Worm (Caenorhabditis elegans) whole organism, L1 larva: ENCODE data around the gene T10C6.6.

Experiments
- C16A3.4 ChIP-seq: fragments of 150-350 bp; optimal IDR thresholded peaks from 2 replicates; lab custom pipeline; 2014; ENCODE audit warnings: missing biosample characterization, missing genetic modification characterization
- C34B4.2 ChIP-seq: sonication (generic microtip); optimal IDR thresholded peaks from 2 replicates; lab custom pipeline; 2017; ENCODE audit warnings: mild to moderate bottlenecking, missing genetic modification characterization, missing compliant biosample characterization
- F16B12.6 ChIP-seq: fragments of 150-350 bp; optimal IDR thresholded peaks from 2 replicates; lab custom pipeline; 2014; ENCODE audit warnings: missing biosample characterization, missing genetic modification characterization
- aha-1 ChIP-seq: fragments of 150-350 bp; optimal IDR thresholded peaks from 2 replicates; lab custom pipeline; 2014; ENCODE audit warnings: missing biosample characterization, missing genetic modification characterization
- blmp-1 ChIP-seq: fragments of 150-350 bp; optimal IDR thresholded peaks from 2 replicates; lab custom pipeline; 2014; ENCODE audit warnings: missing biosample characterization, missing genetic modification characterization
- ceh-8 ChIP-seq: fragments of 200-800 bp; sonication (Bioruptor generic); optimal IDR thresholded peaks from 2 replicates; lab custom pipeline; 2018; ENCODE audit warnings: mild to moderate bottlenecking, missing genetic modification characterization, moderate library complexity, missing compliant biosample characterization
- ceh-88 ChIP-seq: fragments of 200-800 bp; sonication (Bioruptor generic); IDR thresholded peaks from 2 replicates; pipeline ENCODE4 v1.3.6; 2022; ENCODE audit warnings: missing genetic modification characterization, missing compliant biosample characterization
- ces-1 ChIP-seq: fragments of 150-350 bp; optimal IDR thresholded peaks from 2 replicates; lab custom pipeline; 2014; ENCODE audit warnings: missing biosample characterization, missing genetic modification reagents, missing genetic modification characterization
- dpl-1 ChIP-seq, 3 experiments: fragments of 150-350 bp in 2 of 3; sonication (generic microtip) in 1 of 3; optimal IDR thresholded peaks; 2 replicates each; lab custom pipeline; 2014 to 2017; ENCODE audit warnings: missing biosample characterization in 3 of 3, missing genetic modification characterization in 3 of 3, missing genetic modification reagents in 3 of 3
- efl-1 ChIP-seq, 4 experiments: fragments of 150-350 bp; optimal IDR thresholded peaks in 3 of 4; peaks in 1 of 4; 1 replicate in 1 of 4; 2 replicates in 3 of 4; lab custom pipeline; 2014; ENCODE audit warnings: missing biosample characterization in 2 of 4, missing genetic modification characterization in 2 of 4, missing genetic modification reagents in 2 of 4
- efl-3 ChIP-seq: fragments of 200-800 bp; sonication (Bioruptor generic); optimal IDR thresholded peaks from 2 replicates; lab custom pipeline; 2018; ENCODE audit warnings: mild to moderate bottlenecking, missing genetic modification characterization, missing compliant biosample characterization
- elt-3 ChIP-seq, 6 experiments: fragments of 150-350 bp in 1 of 6; sonication (generic microtip); optimal IDR thresholded peaks; 2 replicates each; lab custom pipeline; 2017 to 2018; ENCODE audit warnings: missing biosample characterization in 6 of 6, missing genetic modification characterization in 6 of 6, inconsistent platforms in 1 of 6
- ets-5 ChIP-seq: fragments of 200-800 bp; sonication (Bioruptor generic); IDR thresholded peaks from 2 replicates; pipeline ENCODE4 v1.3.6; 2022; ENCODE audit warnings: missing genetic modification characterization, missing compliant biosample characterization
- fkh-4 ChIP-seq: sonication (generic microtip); optimal IDR thresholded peaks from 2 replicates; lab custom pipeline; 2016; ENCODE audit warnings: missing compliant biosample characterization, missing genetic modification characterization, borderline replicate concordance
- fos-1 ChIP-seq: fragments of 150-350 bp; optimal IDR thresholded peaks from 2 replicates; lab custom pipeline; 2014; ENCODE audit warnings: missing biosample characterization, missing genetic modification characterization
- hlh-4 ChIP-seq: sonication (generic microtip); optimal IDR thresholded peaks from 2 replicates; lab custom pipeline; 2016; ENCODE audit warnings: mild to moderate bottlenecking, missing genetic modification characterization, missing compliant biosample characterization
- hpl-2 ChIP-seq: fragments of 150-350 bp; optimal IDR thresholded peaks from 2 replicates; lab custom pipeline; 2014; ENCODE audit warnings: missing biosample characterization, missing genetic modification reagents, missing genetic modification characterization
- irx-1 ChIP-seq: sonication (generic microtip); optimal IDR thresholded peaks from 2 replicates; lab custom pipeline; 2016; ENCODE audit warnings: missing genetic modification characterization, missing compliant biosample characterization
- jun-1 ChIP-seq: fragments of 150-350 bp; optimal IDR thresholded peaks from 2 replicates; lab custom pipeline; 2014; ENCODE audit warnings: missing biosample characterization, missing genetic modification reagents, missing genetic modification characterization
- lin-13 ChIP-seq: fragments of 150-350 bp; optimal IDR thresholded peaks from 2 replicates; lab custom pipeline; 2014; ENCODE audit warnings: missing biosample characterization, missing genetic modification reagents, missing genetic modification characterization
- lin-14 ChIP-seq: fragments of 200-800 bp; sonication (Bioruptor generic); optimal IDR thresholded peaks from 2 replicates; lab custom pipeline; 2018; ENCODE audit warnings: mild to moderate bottlenecking, missing genetic modification characterization, moderate library complexity, missing compliant biosample characterization
- lin-39 ChIP-seq: fragments of 150-350 bp; optimal IDR thresholded peaks from 2 replicates; lab custom pipeline; 2014; ENCODE audit warnings: missing biosample characterization, missing genetic modification reagents, missing genetic modification characterization
- mdl-1 ChIP-seq, 2 experiments: fragments of 150-350 bp; optimal IDR thresholded peaks; 2 replicates each; lab custom pipeline; 2014 to 2017; ENCODE audit warnings: missing biosample characterization in 2 of 2, missing genetic modification characterization in 2 of 2, inconsistent platforms in 1 of 2
- nhr-20 ChIP-seq: sonication (generic microtip); optimal IDR thresholded peaks from 2 replicates; lab custom pipeline; 2016; ENCODE audit warnings: mild to moderate bottlenecking, missing genetic modification characterization, missing compliant biosample characterization
- nhr-28 ChIP-seq: fragments of 150-350 bp; optimal IDR thresholded peaks from 2 replicates; lab custom pipeline; 2014; ENCODE audit warnings: missing biosample characterization, missing genetic modification characterization
- nhr-76 ChIP-seq: sonication (generic microtip); optimal IDR thresholded peaks from 2 replicates; lab custom pipeline; 2017; ENCODE audit warnings: missing biosample characterization, missing genetic modification characterization
- nhr-85 ChIP-seq: sonication (generic microtip); peaks from one replicate; lab custom pipeline; 2016; ENCODE audit warnings: missing genetic modification characterization, inconsistent platforms, missing compliant biosample characterization
- pag-3 ChIP-seq: sonication (generic microtip); optimal IDR thresholded peaks from 2 replicates; lab custom pipeline; 2017; ENCODE audit warnings: missing genetic modification characterization, mild to moderate bottlenecking, missing compliant biosample characterization, antibody characterized with exemption, borderline replicate concordance; ENCODE audit not compliant: insufficient read depth
- snpc-4 ChIP-seq: fragments of 150-350 bp; optimal IDR thresholded peaks from 2 replicates; lab custom pipeline; 2014; ENCODE audit warnings: missing biosample characterization, missing genetic modification characterization
- snu-23 ChIP-seq: sonication (generic microtip); optimal IDR thresholded peaks from 2 replicates; lab custom pipeline; 2016; ENCODE audit warnings: missing genetic modification characterization, missing compliant biosample characterization
- tlp-1 ChIP-seq: fragments of 150-350 bp; optimal IDR thresholded peaks from 2 replicates; lab custom pipeline; 2014; ENCODE audit warnings: missing biosample characterization, missing genetic modification characterization
- zip-4 ChIP-seq: fragments of 200-800 bp; sonication (Bioruptor generic); optimal IDR thresholded peaks from 2 replicates; lab custom pipeline; 2018; ENCODE audit warnings: mild to moderate bottlenecking, missing genetic modification characterization, moderate library complexity, missing compliant biosample characterization

Gene T10C6.6

ce11 chrV:16023559-16023958 is 567 bp upstream of the T10C6.6 start:
- TF ChIP-seq ets-5 (no peak), ceh-8 (GFP tag; lab: Kevin White, UChicago) (peak; percentile 5)

- TF ChIP-seq lin-39 (tag; lab: Kevin White, UChicago) (no peak), tlp-1 (tag; lab: Kevin White, UChicago) (no peak), jun-1 (tag; lab: Kevin White, UChicago) (no peak), elt-3 (tag; optimal IDR thresholded peaks at IDR 0.05; lab: Kevin White, UChicago) (no peak), efl-3 (GFP tag; lab: Kevin White, UChicago) (no peak), pag-3 (tag; lab: Kevin White, UChicago) (no peak), nhr-28 (tag; lab: Kevin White, UChicago) (no peak), nhr-85 (tag; lab: Kevin White, UChicago) (no peak)
Measured at ce11 chrV:16024917-16025316, 791 bp downstream of the T10C6.6 start.

ce11 chrV:16029237-16029636 is 5.1 kb downstream of the T10C6.6 start:
- no peak for TF ChIP-seq elt-3 (tag; optimal IDR thresholded peaks at IDR 0.05; lab: Kevin White, UChicago)
- no peak for TF ChIP-seq irx-1 (tag; lab: Kevin White, UChicago)
- TF ChIP-seq F16B12.6 (tag; lab: Kevin White, UChicago): no peak
- no peak for TF ChIP-seq efl-1 (optimal IDR thresholded peaks at IDR 0.05; lab: Kevin White, UChicago)
- TF ChIP-seq efl-1 (GFP tag; optimal IDR thresholded peaks at IDR 0.05 in 1 of 2; lab: Kevin White, UChicago): peak in 1 of 2 experiments; percentile 46
- no peak for TF ChIP-seq blmp-1

ce11 chrV:16031571-16031970 is 7.4 kb downstream of the T10C6.6 start, which contains the start of gene T10C6.7:
Gene T10C6.7 (minus strand): TSS chrV:16031713.
- TF ChIP-seq nhr-20 (tag; lab: Kevin White, UChicago) (no peak), ces-1 (no peak), lin-13 (no peak), zip-4 (GFP tag; lab: Kevin White, UChicago) (no peak), C16A3.4 (tag; lab: Kevin White, UChicago) (no peak), C34B4.2 (tag; lab: Kevin White, UChicago) (no peak), lin-39 (tag; lab: Kevin White, UChicago) (no peak), nhr-76 (tag; lab: Kevin White, UChicago) (no peak), hlh-4 (no peak), ets-5 (no peak)

- TF ChIP-seq fkh-4 (tag; lab: Kevin White, UChicago) (no peak), nhr-85 (tag; lab: Kevin White, UChicago) (peak; percentile 18)
Measured at ce11 chrV:16032761-16033160, 8.6 kb downstream of the T10C6.6 start, which contains the start of gene T10C6.16. Gene T10C6.16 (minus strand): TSS chrV:16033005.

- TF ChIP-seq ceh-88 (no peak), hlh-4 (no peak), aha-1 (no peak), ces-1 (no peak), pag-3 (tag; lab: Kevin White, UChicago) (no peak), dpl-1 (GFP tag; optimal IDR thresholded peaks at IDR 0.05; lab: Kevin White, UChicago) (no peak), F16B12.6 (tag; lab: Kevin White, UChicago) (no peak), hpl-2 (GFP tag; lab: Kevin White, UChicago) (no peak), zip-4 (GFP tag; lab: Kevin White, UChicago) (no peak), lin-14 (no peak), fos-1 (tag; lab: Kevin White, UChicago) (no peak), snu-23 (GFP tag; lab: Kevin White, UChicago) (no peak), mdl-1 (tag; optimal IDR thresholded peaks at IDR 0.05; lab: Kevin White, UChicago) (no peak), irx-1 (tag; lab: Kevin White, UChicago) (no peak), snpc-4 (tag; lab: Kevin White, UChicago) (no peak), fkh-4 (tag; lab: Kevin White, UChicago) (no peak), nhr-28 (tag; lab: Kevin White, UChicago) (no peak), lin-39 (tag; lab: Kevin White, UChicago) (no peak)
- TF ChIP-seq, all 84 proteins: peak for 0
Measured at ce11 chrV:16033491-16033890, 9.4 kb downstream of the T10C6.6 start.
